Worm (Caenorhabditis elegans): ENCODE measurements around the gene M163.21.
A peak's percentile ranks its signal among the peaks of the same experiment; 100 is the strongest.

Gene M163.21

DNA sequence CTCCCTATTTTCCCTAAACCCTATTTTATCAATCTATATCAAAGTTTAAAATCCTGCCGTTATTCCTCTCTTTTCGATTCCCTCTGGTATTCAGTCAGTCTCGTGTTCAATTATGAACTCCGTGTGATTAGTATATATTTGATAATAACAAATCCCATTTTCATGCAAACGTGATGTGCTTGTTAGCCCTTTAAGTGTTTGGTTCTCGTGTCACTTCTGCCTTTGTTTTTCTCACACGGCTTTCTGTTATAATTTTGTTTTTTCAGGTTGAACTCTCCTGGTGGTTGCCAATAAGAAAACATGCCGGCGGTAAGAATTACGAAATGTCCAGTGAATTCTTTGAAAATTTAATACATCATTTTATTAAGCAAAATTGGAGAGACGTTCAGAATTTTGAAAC is at the start of gene M163.21:
Gene M163.21, plus strand, starts transcription at position 301 of the 400 bp plus-strand sequence.
- no peak for TF ChIP-seq nhr-11 (tag; optimal IDR thresholded peaks at IDR 0.05)
- TF ChIP-seq ceh-82 (tag; optimal IDR thresholded peaks at IDR 0.05), result no peak
- no peak for TF ChIP-seq fkh-10 (GFP tag; optimal IDR thresholded peaks at IDR 0.05)
- TF ChIP-seq nhr-48 (tag; optimal IDR thresholded peaks at IDR 0.05), result no peak
- no peak for TF ChIP-seq F10B5.3 (tag; optimal IDR thresholded peaks at IDR 0.05)
- no peak for TF ChIP-seq daf-12 (tag; optimal IDR thresholded peaks at IDR 0.05)
- TF ChIP-seq lin-1 (GFP tag; IDR thresholded peaks at IDR 0.05), result no peak
- TF ChIP-seq dmd-8 (GFP tag; IDR thresholded peaks at IDR 0.05), result no peak
- TF ChIP-seq zip-11 (GFP tag; IDR thresholded peaks at IDR 0.05), result no peak
- TF ChIP-seq mxl-3 (GFP tag; optimal IDR thresholded peaks at IDR 0.05), result no peak
- no peak for TF ChIP-seq dpl-1 (GFP tag; optimal IDR thresholded peaks at IDR 0.05)
- TF ChIP-seq hif-1 (tag; optimal IDR thresholded peaks at IDR 0.05), result no peak
- TF ChIP-seq nhr-25 (tag; optimal IDR thresholded peaks at IDR 0.05; ENCODE audit: borderline replicate concordance, insufficient read depth), result no peak

DNA sequence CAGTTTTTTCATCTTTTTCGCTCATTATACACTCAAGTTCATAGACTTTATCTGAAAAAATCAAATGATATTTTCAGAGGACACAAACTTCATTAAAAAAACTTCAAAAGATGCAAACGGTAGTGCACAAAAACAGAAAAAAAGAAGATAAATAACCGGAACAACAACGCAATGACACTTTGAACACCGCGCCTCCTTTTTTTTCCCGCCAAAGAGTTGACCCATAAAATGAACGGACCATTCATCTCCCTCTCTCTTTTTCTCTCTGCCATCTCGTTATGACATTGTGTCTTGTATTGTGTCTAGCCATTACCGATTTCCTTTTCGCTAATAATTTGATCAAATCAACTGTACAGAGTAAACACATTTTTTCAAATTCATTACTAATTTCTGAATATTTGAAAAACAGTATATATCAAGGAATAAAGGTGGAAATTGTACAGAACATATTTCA is 45.1 kb upstream of the M163.21 start, which contains the start of gene F23D12.2:
Gene F23D12.2, minus strand, starts transcription at position 51 of the 454 bp plus-strand sequence.
- TF ChIP-seq fos-1 (tag; optimal IDR thresholded peaks at IDR 0.05) (no peak), nhr-237 (tag; optimal IDR thresholded peaks at IDR 0.05) (no peak), lin-15B (tag; optimal IDR thresholded peaks at IDR 0.05) (no peak), unc-62 (GFP tag; optimal IDR thresholded peaks at IDR 0.05 in 1 of 2) (peak in 1 of 2 experiments; percentile 62), unc-62 (tag; optimal IDR thresholded peaks at IDR 0.05) (no peak), cey-2 (tag; optimal IDR thresholded peaks at IDR 0.05; ENCODE audit: borderline replicate concordance, insufficient read depth) (no peak), gei-8 (GFP tag; optimal IDR thresholded peaks at IDR 0.05) (no peak)

DNA sequence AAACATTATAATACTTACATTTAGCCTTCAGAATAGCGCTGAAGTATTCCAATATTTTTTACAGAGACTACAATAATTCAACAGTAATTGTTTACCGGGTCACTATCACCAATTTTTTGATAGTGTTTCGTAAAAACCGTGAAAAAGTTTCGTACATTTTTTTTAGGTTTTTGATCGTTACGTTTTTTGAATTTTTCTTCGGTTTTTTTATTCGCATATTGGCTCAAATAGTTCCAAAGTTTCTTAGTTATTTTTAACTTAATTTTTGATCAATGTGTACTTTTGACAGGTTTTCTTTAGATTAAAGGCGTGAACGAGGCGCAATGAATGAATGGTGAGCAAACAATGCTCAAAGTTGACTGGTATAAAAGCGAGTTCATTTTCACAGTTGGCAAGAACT is 43.5 kb upstream of the M163.21 start, which contains the start of gene fipr-3:
Gene fipr-3, plus strand, starts transcription at position 301 of the 400 bp plus-strand sequence.
- peak; percentile 3 for TF ChIP-seq T20F7.1 (GFP tag; optimal IDR thresholded peaks at IDR 0.05)
- TF ChIP-seq T26A8.4 (GFP tag; IDR thresholded peaks at IDR 0.05), result no peak

DNA sequence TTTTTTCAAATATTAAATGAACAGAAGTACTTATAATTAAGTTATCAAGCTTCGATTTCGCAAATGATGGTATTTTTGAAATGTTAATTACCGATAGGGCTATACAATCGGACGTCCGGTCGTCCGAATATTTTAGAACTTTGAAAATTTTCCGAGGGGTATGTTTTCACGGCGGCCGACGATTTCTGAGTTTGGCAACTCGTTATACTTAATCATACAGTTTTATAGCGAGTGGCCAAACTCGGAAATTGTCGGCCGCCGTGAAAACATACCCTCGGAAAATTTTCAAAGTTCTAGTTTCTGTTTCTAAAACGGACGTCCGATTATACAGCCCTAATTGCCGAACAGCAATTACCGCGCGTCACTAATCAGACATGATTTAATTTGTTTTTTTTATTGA is 42.4 kb upstream of the M163.21 start:
- TF ChIP-seq nhr-102 (tag; optimal IDR thresholded peaks at IDR 0.05) (no peak), arid-1 (GFP tag; conservative IDR thresholded peaks at IDR 0.05) (no peak), ztf-11 (tag; optimal IDR thresholded peaks at IDR 0.05) (no peak), T20F7.1 (GFP tag; optimal IDR thresholded peaks at IDR 0.05) (no peak), lin-29 (GFP tag; IDR thresholded peaks at IDR 0.05) (no peak), daf-19 (GFP tag; conservative IDR thresholded peaks at IDR 0.05) (no peak), saeg-2 (GFP tag; IDR thresholded peaks at IDR 0.05) (no peak), hmg-1.1 (GFP tag; IDR thresholded peaks at IDR 0.05) (no peak), nhr-111 (GFP tag; optimal IDR thresholded peaks at IDR 0.05) (no peak), mxl-2 (GFP tag; conservative IDR thresholded peaks at IDR 0.05) (no peak), ceh-62 (tag; optimal IDR thresholded peaks at IDR 0.05) (no peak), ZK337.2 (GFP tag; IDR thresholded peaks at IDR 0.05) (no peak), ces-1 (GFP tag; optimal IDR thresholded peaks at IDR 0.05) (no peak), R02D3.7 (tag; optimal IDR thresholded peaks at IDR 0.05) (no peak), dve-1 (tag; optimal IDR thresholded peaks at IDR 0.05; ENCODE audit: insufficient read depth) (no peak), tra-1 (GFP tag; IDR thresholded peaks at IDR 0.05) (no peak), fos-1 (tag; optimal IDR thresholded peaks at IDR 0.05) (no peak), duxl-1 (tag; optimal IDR thresholded peaks at IDR 0.05; ENCODE audit: poor library complexity) (no peak)
